Worm (Caenorhabditis elegans): ENCODE results near the gene C44B12.9.

DNA sequence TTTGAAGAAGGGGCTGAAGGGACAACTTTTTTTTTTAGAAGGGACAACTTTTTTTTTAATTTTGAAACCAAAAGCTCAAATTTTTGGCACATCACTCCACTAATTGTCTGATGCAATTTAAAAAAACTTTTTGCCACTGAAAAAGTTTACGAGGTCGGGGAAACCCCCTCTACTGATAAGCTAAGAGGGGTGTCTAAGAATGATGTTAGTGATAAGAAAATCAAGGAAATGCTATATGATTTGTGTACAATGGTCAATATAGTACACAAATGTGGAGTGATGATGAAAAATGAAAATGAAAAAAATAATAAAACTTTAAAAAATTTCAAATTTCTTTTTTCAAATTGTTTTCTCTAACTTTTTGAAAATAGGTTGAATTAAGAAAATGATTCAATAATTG is 43.2 kb upstream of the C44B12.9 start:
- no peak for TF ChIP-seq ces-1 (GFP tag; optimal IDR thresholded peaks at IDR 0.05)
- no peak for TF ChIP-seq ceh-83 (GFP tag; optimal IDR thresholded peaks at IDR 0.05)
- TF ChIP-seq unc-120 (tag; optimal IDR thresholded peaks at IDR 0.05; ENCODE audit: poor library complexity, severe bottlenecking): no peak
- TF ChIP-seq nhr-76 (tag; optimal IDR thresholded peaks at IDR 0.05): no peak
- TF ChIP-seq drap-1 (GFP tag; optimal IDR thresholded peaks at IDR 0.05): no peak
- TF ChIP-seq nhr-12 (tag; optimal IDR thresholded peaks at IDR 0.05): no peak
- TF ChIP-seq elt-3 (tag; optimal IDR thresholded peaks at IDR 0.05): no peak
